Worm (Caenorhabditis elegans) whole organism, L3 larva: ENCODE measurements around the gene srbc-65.

Experiments
- R02D3.7 ChIP-seq: fragments of 150-350 bp; optimal IDR thresholded peaks from 2 replicates; lab custom pipeline; 2014; ENCODE audit warnings: missing biosample characterization, missing genetic modification characterization
- ceh-82 ChIP-seq: fragments of 150-350 bp; optimal IDR thresholded peaks from 2 replicates; lab custom pipeline; 2014; ENCODE audit warnings: missing biosample characterization, missing genetic modification characterization
- daf-12 ChIP-seq: fragments of 150-350 bp; optimal IDR thresholded peaks from 2 replicates; lab custom pipeline; 2014; ENCODE audit warnings: missing biosample characterization, missing genetic modification reagents, missing genetic modification characterization
- egl-5 ChIP-seq: fragments of 150-350 bp; optimal IDR thresholded peaks from 2 replicates; lab custom pipeline; 2017; ENCODE audit warnings: missing biosample characterization, missing genetic modification reagents, missing genetic modification characterization, inconsistent platforms
- elt-2 ChIP-seq: sonication (generic microtip); optimal IDR thresholded peaks from 2 replicates; lab custom pipeline; 2016; ENCODE audit warnings: missing genetic modification reagents, mild to moderate bottlenecking, missing genetic modification characterization, missing compliant biosample characterization
- elt-3 ChIP-seq, 3 experiments: fragments of 150-350 bp in 1 of 3; sonication (generic microtip) in 2 of 3; optimal IDR thresholded peaks; 2 replicates in 2 of 3; 4 replicates in 1 of 3; lab custom pipeline; 2014 to 2017; ENCODE audit warnings: missing biosample characterization in 3 of 3, missing genetic modification characterization in 3 of 3
- fkh-2 ChIP-seq: fragments of 150-350 bp; optimal IDR thresholded peaks from 2 replicates; lab custom pipeline; 2014; ENCODE audit warnings: missing biosample characterization, missing genetic modification reagents, missing genetic modification characterization
- hmg-11 ChIP-seq: sonication (generic microtip); optimal IDR thresholded peaks from 2 replicates; lab custom pipeline; 2016; ENCODE audit warnings: missing genetic modification characterization, missing compliant biosample characterization
- lin-15B ChIP-seq: fragments of 150-350 bp; optimal IDR thresholded peaks from 2 replicates; lab custom pipeline; 2014; ENCODE audit warnings: missing biosample characterization, missing genetic modification characterization
- lin-39 ChIP-seq: fragments of 150-350 bp; optimal IDR thresholded peaks from 2 replicates; lab custom pipeline; 2018; ENCODE audit warnings: missing biosample characterization, missing genetic modification reagents, missing genetic modification characterization
- lsy-12 ChIP-seq: sonication (generic microtip); optimal IDR thresholded peaks from 2 replicates; lab custom pipeline; 2016; ENCODE audit warnings: mild to moderate bottlenecking, missing genetic modification characterization, missing compliant biosample characterization
- nfya-1 ChIP-seq: sonication (generic microtip); optimal IDR thresholded peaks from 2 replicates; lab custom pipeline; 2017; ENCODE audit warnings: missing genetic modification characterization, mild to moderate bottlenecking, missing compliant biosample characterization, antibody characterized with exemption, moderate library complexity; ENCODE audit not compliant: insufficient read depth
- nhr-237 ChIP-seq: fragments of 150-350 bp; optimal IDR thresholded peaks from 2 replicates; lab custom pipeline; 2014; ENCODE audit warnings: missing biosample characterization, missing genetic modification characterization
- nhr-76 ChIP-seq: fragments of 150-350 bp; sonication (generic microtip); optimal IDR thresholded peaks from 5 replicates; lab custom pipeline; 2014; ENCODE audit warnings: missing biosample characterization, missing genetic modification characterization
- pha-4 ChIP-seq: fragments of 150-350 bp; optimal IDR thresholded peaks from 2 replicates; lab custom pipeline; 2014; ENCODE audit warnings: missing biosample characterization, missing genetic modification reagents, missing genetic modification characterization
- unc-62 ChIP-seq: fragments of 150-350 bp; sonication (generic microtip); optimal IDR thresholded peaks from 4 replicates; lab custom pipeline; 2014; ENCODE audit warnings: missing biosample characterization, missing genetic modification reagents, missing genetic modification characterization
- ztf-11 ChIP-seq: fragments of 150-350 bp; optimal IDR thresholded peaks from 2 replicates; lab custom pipeline; 2014; ENCODE audit warnings: missing biosample characterization, missing genetic modification characterization
- ztf-4 ChIP-seq: fragments of 150-350 bp; optimal IDR thresholded peaks from 2 replicates; lab custom pipeline; 2014; ENCODE audit warnings: missing biosample characterization, missing genetic modification characterization

Gene srbc-65

ce11 chrV:16595140-16595791 is 44.5 kb downstream of the srbc-65 start, which contains the start of gene cpl-1 (continued):
- TF ChIP-seq ztf-4 (tag; lab: Kevin White, UChicago), result no peak
- TF ChIP-seq R02D3.7 (tag; lab: Kevin White, UChicago), result no peak
- no peak for TF ChIP-seq lsy-12 (tag; lab: Kevin White, UChicago)
- TF ChIP-seq pha-4 (tag; lab: Kevin White, UChicago), result no peak
- TF ChIP-seq nhr-76, result no peak
- no peak for TF ChIP-seq daf-12 (tag; lab: Kevin White, UChicago)

- no peak for TF ChIP-seq elt-2 (tag; lab: Kevin White, UChicago)
- no peak for TF ChIP-seq ceh-82 (tag; lab: Kevin White, UChicago)
- peak in 1 of 3 experiments; percentile 9 for TF ChIP-seq elt-3 (tag; optimal IDR thresholded peaks at IDR 0.05; lab: Kevin White, UChicago)
Observed at ce11 chrV:16596102-16596501, 45.3 kb downstream of the srbc-65 start.

ce11 chrV:16598437-16598836 is 47.7 kb downstream of the srbc-65 start:
- TF ChIP-seq daf-12 (tag; lab: Kevin White, UChicago), result no peak
- TF ChIP-seq ztf-4 (tag; lab: Kevin White, UChicago), result no peak
- TF ChIP-seq elt-3 (tag; optimal IDR thresholded peaks at IDR 0.05; lab: Kevin White, UChicago), result no peak
- no peak for TF ChIP-seq egl-5 (tag; lab: Kevin White, UChicago)
- no peak for TF ChIP-seq unc-62 (GFP tag; lab: Kevin White, UChicago)

- TF ChIP-seq egl-5 (tag; lab: Kevin White, UChicago) (no peak), nfya-1 (peak; percentile 62)
Observed at ce11 chrV:16599835-16600234, 49.1 kb downstream of the srbc-65 start.

ce11 chrV:16600623-16601022 is 49.8 kb downstream of the srbc-65 start, which contains the start of gene T03E6.9:
TSS of gene T03E6.9 (minus strand) at chrV:16600723.
- no peak for TF ChIP-seq ztf-11 (tag; lab: Kevin White, UChicago)
- TF ChIP-seq nhr-237 (tag; lab: Kevin White, UChicago), result no peak
- TF ChIP-seq lin-39 (tag; lab: Kevin White, UChicago), result no peak
- TF ChIP-seq lin-15B, result no peak
- TF ChIP-seq hmg-11, result no peak
- TF ChIP-seq lsy-12 (tag; lab: Kevin White, UChicago), result no peak
- no peak for TF ChIP-seq fkh-2
